Worm (Caenorhabditis elegans): Measurements from ENCODE around the gene kreg-1.

DNA sequence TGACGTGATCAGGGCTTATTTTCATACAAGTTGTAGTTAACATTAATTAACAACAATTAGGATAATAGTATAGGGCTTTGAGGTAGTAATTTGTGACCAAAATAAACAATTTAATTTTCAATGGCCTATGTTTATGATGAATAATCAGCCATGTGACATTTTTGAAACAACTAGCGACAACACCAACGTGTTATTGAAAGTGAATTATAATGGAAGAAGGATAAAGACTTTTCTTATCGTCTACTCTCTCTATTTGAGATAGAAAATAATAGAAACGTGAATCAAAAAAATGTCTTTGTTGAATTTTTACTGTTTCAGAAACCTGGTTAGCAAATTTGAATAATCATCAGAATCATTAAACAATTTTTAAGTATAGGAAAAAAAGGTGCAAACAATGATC, 28.2 kb downstream of the kreg-1 start:
- TF ChIP-seq nhr-25 (tag; optimal IDR thresholded peaks at IDR 0.05) (no peak), sma-3 (GFP tag; optimal IDR thresholded peaks at IDR 0.05) (no peak), ztf-11 (tag; optimal IDR thresholded peaks at IDR 0.05) (no peak), ama-1 (optimal IDR thresholded peaks at IDR 0.05) (no peak), nhr-77 (tag; optimal IDR thresholded peaks at IDR 0.05) (no peak), nhr-11 (tag; optimal IDR thresholded peaks at IDR 0.05) (no peak), aly-2 (tag; optimal IDR thresholded peaks at IDR 0.05) (no peak), unc-62 (GFP tag; optimal IDR thresholded peaks at IDR 0.05) (no peak), ZK546.5 (tag; optimal IDR thresholded peaks at IDR 0.05) (no peak)
